Fruit fly (Drosophila melanogaster) whole organism, adult: ENCODE measurements around the gene Cpr67Fb.

Experiments used
- CG11617 ChIP-seq: fragments of 200-800 bp; sonication (Bioruptor generic); optimal IDR thresholded peaks from 2 replicates; lab custom pipeline; 2017; ENCODE audit warnings: mild to moderate bottlenecking, missing biosample characterization, missing genetic modification reagents, missing genetic modification characterization
- CG12768 ChIP-seq: fragments of 200-800 bp; sonication (Bioruptor generic); optimal IDR thresholded peaks from 2 replicates; lab custom pipeline; 2017; ENCODE audit warnings: missing biosample characterization, missing genetic modification characterization, mild to moderate bottlenecking, moderate library complexity, missing genetic modification reagents
- CG14711 ChIP-seq: fragments of 200-800 bp; sonication (Bioruptor generic); optimal IDR thresholded peaks from 2 replicates; lab custom pipeline; 2018; ENCODE audit warnings: missing biosample characterization, mild to moderate bottlenecking, missing genetic modification characterization, moderate library complexity
- CG1620 ChIP-seq: fragments of 200-800 bp; sonication (Bioruptor generic); optimal IDR thresholded peaks from 2 replicates; lab custom pipeline; 2016; ENCODE audit warnings: missing biosample characterization, missing genetic modification characterization
- CG33017 ChIP-seq: fragments of 200-800 bp; sonication (Bioruptor generic); optimal IDR thresholded peaks from 2 replicates; lab custom pipeline; 2018; ENCODE audit warnings: missing biosample characterization, mild to moderate bottlenecking, missing genetic modification characterization, moderate library complexity
- CG7045 ChIP-seq: fragments of 200-800 bp; sonication (Bioruptor generic); optimal IDR thresholded peaks from 2 replicates; lab custom pipeline; 2017; ENCODE audit warnings: missing biosample characterization, mild to moderate bottlenecking, missing genetic modification characterization
- CG7101 ChIP-seq: fragments of 200-800 bp; sonication (Bioruptor generic); optimal IDR thresholded peaks from 2 replicates; lab custom pipeline; 2018; ENCODE audit warnings: missing biosample characterization, mild to moderate bottlenecking, missing genetic modification characterization, moderate library complexity
- Clk ChIP-seq: fragments of 200-800 bp; sonication (Bioruptor generic); optimal IDR thresholded peaks from 2 replicates; lab custom pipeline; 2017; ENCODE audit warnings: missing biosample characterization, missing genetic modification characterization
- Crg-1 ChIP-seq: fragments of 200-800 bp; sonication (Bioruptor generic); optimal IDR thresholded peaks from 2 replicates; lab custom pipeline; 2016; ENCODE audit warnings: missing biosample characterization, missing genetic modification characterization
- Hr96 ChIP-seq: fragments of 200-800 bp; sonication (Bioruptor generic); optimal IDR thresholded peaks from 2 replicates; lab custom pipeline; 2016; ENCODE audit warnings: missing biosample characterization, missing genetic modification characterization
- bab1 ChIP-seq: fragments of 200-800 bp; sonication (Bioruptor generic); optimal IDR thresholded peaks from 3 replicates; lab custom pipeline; 2019; ENCODE audit warnings: missing biosample characterization, mild to moderate bottlenecking, missing genetic modification characterization, moderate library complexity
- cic ChIP-seq: fragments of 200-800 bp; sonication (Bioruptor generic); optimal IDR thresholded peaks from 2 replicates; lab custom pipeline; 2017; ENCODE audit warnings: missing biosample characterization, mild to moderate bottlenecking, missing genetic modification characterization, moderate library complexity
- tj ChIP-seq: fragments of 200-800 bp; sonication (Bioruptor generic); optimal IDR thresholded peaks from 3 replicates; lab custom pipeline; 2017; ENCODE audit warnings: missing biosample characterization, mild to moderate bottlenecking, missing genetic modification characterization, moderate library complexity
- toe ChIP-seq: fragments of 200-800 bp; sonication (Bioruptor generic); optimal IDR thresholded peaks from 2 replicates; lab custom pipeline; 2016; ENCODE audit warnings: missing biosample characterization, missing genetic modification characterization

dm6 chr3L:10940312-10940711, 46.3 kb downstream of the Cpr67Fb start:
- TF ChIP-seq CG14711 (tag; lab: Kevin White, UChicago) = no peak
- TF ChIP-seq CG33017 = no peak
- TF ChIP-seq CG7101 (tag; lab: Kevin White, UChicago) = no peak
- no peak for TF ChIP-seq tj (GFP tag; lab: Kevin White, UChicago)
- TF ChIP-seq cic = no peak
- no peak for TF ChIP-seq Crg-1
- TF ChIP-seq Clk (GFP tag; lab: Kevin White, UChicago) = no peak
- no peak for TF ChIP-seq CG11617 (GFP tag; lab: Kevin White, UChicago)
- no peak for TF ChIP-seq bab1 (GFP tag; lab: Kevin White, UChicago)
- no peak for TF ChIP-seq CG7045 (GFP tag; lab: Kevin White, UChicago)
- TF ChIP-seq Hr96 (GFP tag; lab: Kevin White, UChicago) = no peak
- no peak for TF ChIP-seq toe (GFP tag; lab: Kevin White, UChicago)
- TF ChIP-seq CG12768 (GFP tag; lab: Kevin White, UChicago) = no peak
- TF ChIP-seq CG1620 = no peak
